Fruit fly (Drosophila melanogaster) whole organism, embryonic: ENCODE results near the gene meigo.

Experiments
- Abd-B ChIP-seq: fragments of 200-800 bp; sonication (Bioruptor generic); optimal IDR thresholded peaks from 2 replicates; lab custom pipeline; 2018; ENCODE audit warnings: missing biosample characterization, mild to moderate bottlenecking, missing genetic modification characterization, moderate library complexity
- CG10274 ChIP-seq: fragments of 200-800 bp; sonication (Bioruptor generic); optimal IDR thresholded peaks from 3 replicates; lab custom pipeline; 2017; ENCODE audit warnings: missing biosample characterization, mild to moderate bottlenecking, missing genetic modification characterization
- CG10321 ChIP-seq: fragments of 200-800 bp; sonication (Bioruptor generic); IDR thresholded peaks from 2 replicates; pipeline ENCODE4 v1.3.6; 2022; ENCODE audit warnings: missing biosample characterization, missing genetic modification characterization
- CG11695 ChIP-seq: fragments of 200-800 bp; sonication (Bioruptor generic); IDR thresholded peaks from 3 replicates; pipeline ENCODE4 v1.3.6; 2022; ENCODE audit warnings: missing biosample characterization, missing genetic modification characterization
- CG11723 ChIP-seq: fragments of 200-800 bp; sonication (Bioruptor generic); optimal IDR thresholded peaks from 2 replicates; lab custom pipeline; 2017; ENCODE audit warnings: missing biosample characterization, mild to moderate bottlenecking, missing genetic modification characterization
- CG12071 ChIP-seq: fragments of 200-800 bp; sonication (Bioruptor generic); optimal IDR thresholded peaks from 3 replicates; lab custom pipeline; 2018; ENCODE audit warnings: missing biosample characterization, mild to moderate bottlenecking, missing genetic modification characterization
- CG12155 ChIP-seq: fragments of 200-800 bp; sonication (Bioruptor generic); optimal IDR thresholded peaks from 3 replicates; lab custom pipeline; 2016; ENCODE audit warnings: missing biosample characterization, missing genetic modification characterization
- CG13775 ChIP-seq: fragments of 200-800 bp; sonication (Bioruptor generic); optimal IDR thresholded peaks from 3 replicates; lab custom pipeline; 2017; ENCODE audit warnings: missing biosample characterization, mild to moderate bottlenecking, missing genetic modification characterization
- CG15601 ChIP-seq: fragments of 200-800 bp; sonication (Bioruptor generic); optimal IDR thresholded peaks from 3 replicates; lab custom pipeline; 2019; ENCODE audit warnings: missing biosample characterization, mild to moderate bottlenecking, missing genetic modification characterization, moderate library complexity
- CG17912 ChIP-seq: fragments of 200-800 bp; sonication (Bioruptor generic); optimal IDR thresholded peaks from 2 replicates; lab custom pipeline; 2018; ENCODE audit warnings: missing biosample characterization, mild to moderate bottlenecking, missing genetic modification characterization
- CG18262 ChIP-seq: fragments of 200-800 bp; optimal IDR thresholded peaks from 3 replicates; lab custom pipeline; 2019; ENCODE audit warnings: missing biosample characterization, mild to moderate bottlenecking, missing genetic modification characterization, moderate library complexity
- CG3163 ChIP-seq: fragments of 200-800 bp; sonication (Bioruptor generic); optimal IDR thresholded peaks from 3 replicates; lab custom pipeline; 2016; ENCODE audit warnings: missing biosample characterization, missing genetic modification characterization
- CG4404 ChIP-seq: fragments of 200-800 bp; sonication (Bioruptor generic); IDR thresholded peaks from 2 replicates; pipeline ENCODE4 v1.3.6; 2022; ENCODE audit warnings: missing biosample characterization, missing genetic modification characterization
- CG4424 ChIP-seq: fragments of 200-800 bp; sonication (Bioruptor generic); optimal IDR thresholded peaks from 3 replicates; lab custom pipeline; 2016; ENCODE audit warnings: missing biosample characterization, missing genetic modification characterization
- CG6654 ChIP-seq: fragments of 200-800 bp; sonication (Bioruptor generic); optimal IDR thresholded peaks from 2 replicates; lab custom pipeline; 2017; ENCODE audit warnings: missing biosample characterization, mild to moderate bottlenecking, missing genetic modification characterization
- CG6791 ChIP-seq: fragments of 200-800 bp; sonication (Bioruptor generic); IDR thresholded peaks from 3 replicates; pipeline ENCODE4 v1.3.6; 2022; ENCODE audit warnings: missing biosample characterization, missing genetic modification characterization; ENCODE audit not compliant: partially characterized antibody
- CG7271 ChIP-seq: fragments of 200-800 bp; sonication (Bioruptor generic); optimal IDR thresholded peaks from 2 replicates; lab custom pipeline; 2018; ENCODE audit warnings: missing biosample characterization, mild to moderate bottlenecking, missing genetic modification characterization, moderate library complexity
- CG8359 ChIP-seq: fragments of 200-800 bp; sonication (Bioruptor generic); optimal IDR thresholded peaks from 2 replicates; lab custom pipeline; 2017; ENCODE audit warnings: missing biosample characterization, mild to moderate bottlenecking, missing genetic modification characterization, borderline replicate concordance
- Deaf1 ChIP-seq: fragments of 200-800 bp; optimal IDR thresholded peaks from 3 replicates; lab custom pipeline; 2019; ENCODE audit warnings: missing biosample characterization, mild to moderate bottlenecking, missing genetic modification characterization, moderate library complexity
- Dip2 ChIP-seq: fragments of 200-800 bp; sonication (Bioruptor generic); IDR thresholded peaks from 2 replicates; pipeline ENCODE4 v1.3.6; 2022; ENCODE audit warnings: missing biosample characterization, missing genetic modification characterization
- E2f2 ChIP-seq: fragments of 200-800 bp; sonication (Bioruptor generic); IDR thresholded peaks from 2 replicates; pipeline ENCODE4 v1.3.6; 2022; ENCODE audit warnings: missing biosample characterization, missing genetic modification characterization
- Fer3 ChIP-seq: fragments of 200-800 bp; sonication (Bioruptor generic); optimal IDR thresholded peaks from 2 replicates; lab custom pipeline; 2018; ENCODE audit warnings: missing biosample characterization, mild to moderate bottlenecking, missing genetic modification characterization, moderate library complexity
- Lhr ChIP-seq: fragments of 200-800 bp; sonication (Bioruptor generic); optimal IDR thresholded peaks from 3 replicates; lab custom pipeline; 2017; ENCODE audit warnings: mild to moderate bottlenecking, missing biosample characterization, missing genetic modification reagents, missing genetic modification characterization
- MTF-1 ChIP-seq: fragments of 200-800 bp; sonication (Bioruptor generic); optimal IDR thresholded peaks from 2 replicates; lab custom pipeline; 2018; ENCODE audit warnings: missing biosample characterization, mild to moderate bottlenecking, missing genetic modification characterization, borderline replicate concordance
- Max ChIP-seq: fragments of 200-800 bp; sonication (Bioruptor generic); optimal IDR thresholded peaks from 2 replicates; lab custom pipeline; 2016; ENCODE audit warnings: missing biosample characterization, mild to moderate bottlenecking, missing genetic modification characterization
- Neu2 ChIP-seq: fragments of 200-800 bp; sonication (Bioruptor generic); optimal IDR thresholded peaks from 3 replicates; lab custom pipeline; 2016; ENCODE audit warnings: missing biosample characterization, missing genetic modification characterization, borderline replicate concordance
- Opbp ChIP-seq: fragments of 200-800 bp; sonication (Bioruptor generic); IDR thresholded peaks from 3 replicates; pipeline ENCODE4 v1.3.6; 2022; ENCODE audit warnings: missing biosample characterization, missing genetic modification characterization; ENCODE audit not compliant: partially characterized antibody
- Pdp1 ChIP-seq, 2 experiments: fragments of 200-800 bp; sonication (Bioruptor generic); optimal IDR thresholded peaks; 3 replicates each; lab custom pipeline; 2016; ENCODE audit warnings: missing biosample characterization in 2 of 2, missing genetic modification characterization in 2 of 2, mild to moderate bottlenecking in 1 of 2, moderate library complexity in 1 of 2
- Sry-δ ChIP-seq: fragments of 200-800 bp; sonication (Bioruptor generic); optimal IDR thresholded peaks from 2 replicates; lab custom pipeline; 2016; ENCODE audit warnings: missing biosample characterization, missing genetic modification characterization
- Tbp ChIP-seq: fragments of >200 bp; optimal IDR thresholded peaks from 2 replicates; lab custom pipeline; 2018; ENCODE audit warnings: missing biosample characterization, missing genetic modification characterization
- ase ChIP-seq: fragments of 200-800 bp; sonication (Bioruptor generic); IDR thresholded peaks from 3 replicates; pipeline ENCODE4 v1.3.6; 2022; ENCODE audit warnings: missing biosample characterization, missing genetic modification characterization
- ci ChIP-seq: fragments of 200-800 bp; sonication (Bioruptor generic); IDR thresholded peaks from 3 replicates; pipeline ENCODE4 v1.3.6; 2022; ENCODE audit warnings: missing biosample characterization, missing genetic modification characterization
- dmrt11E ChIP-seq: fragments of 200-800 bp; sonication (Bioruptor generic); optimal IDR thresholded peaks from 3 replicates; lab custom pipeline; 2018; ENCODE audit warnings: missing biosample characterization, mild to moderate bottlenecking, missing genetic modification characterization, moderate library complexity
- en ChIP-seq: fragments of 200-800 bp; sonication (Bioruptor generic); optimal IDR thresholded peaks from 2 replicates; lab custom pipeline; 2016; ENCODE audit warnings: missing biosample characterization, missing genetic modification characterization
- gro ChIP-seq: fragments of 200-800 bp; sonication (Bioruptor generic); optimal IDR thresholded peaks from 2 replicates; lab custom pipeline; 2016; ENCODE audit warnings: missing biosample characterization, missing genetic modification characterization
- gsb ChIP-seq: fragments of 200-800 bp; sonication (Bioruptor generic); IDR thresholded peaks from 2 replicates; pipeline ENCODE4 v1.3.6; 2022; ENCODE audit warnings: missing biosample characterization, missing genetic modification characterization
- schlank ChIP-seq: fragments of 200-800 bp; sonication (Bioruptor generic); optimal IDR thresholded peaks from 2 replicates; lab custom pipeline; 2018; ENCODE audit warnings: missing biosample characterization, mild to moderate bottlenecking, missing genetic modification characterization
- tll ChIP-seq, 2 experiments: fragments of 200-800 bp in 1 of 2; fragments of >200 bp in 1 of 2; sonication (Bioruptor generic) in 1 of 2; optimal IDR thresholded peaks; 2 replicates each; lab custom pipeline; 2017 to 2019; ENCODE audit warnings: missing biosample characterization in 2 of 2, missing genetic modification characterization in 2 of 2, mild to moderate bottlenecking in 1 of 2, moderate library complexity in 1 of 2
- vvl ChIP-seq: fragments of 200-800 bp; sonication (Bioruptor generic); IDR thresholded peaks from 2 replicates; pipeline ENCODE4 v1.3.6; 2022; ENCODE audit warnings: missing biosample characterization, missing genetic modification characterization
- yki ChIP-seq: fragments of >200 bp; optimal IDR thresholded peaks from 3 replicates; lab custom pipeline; 2018
- zfh1 ChIP-seq: fragments of 200-800 bp; sonication (Bioruptor generic); IDR thresholded peaks from 3 replicates; pipeline ENCODE4 v1.3.6; 2022; ENCODE audit warnings: missing biosample characterization, missing genetic modification characterization

Gene meigo

DNA sequence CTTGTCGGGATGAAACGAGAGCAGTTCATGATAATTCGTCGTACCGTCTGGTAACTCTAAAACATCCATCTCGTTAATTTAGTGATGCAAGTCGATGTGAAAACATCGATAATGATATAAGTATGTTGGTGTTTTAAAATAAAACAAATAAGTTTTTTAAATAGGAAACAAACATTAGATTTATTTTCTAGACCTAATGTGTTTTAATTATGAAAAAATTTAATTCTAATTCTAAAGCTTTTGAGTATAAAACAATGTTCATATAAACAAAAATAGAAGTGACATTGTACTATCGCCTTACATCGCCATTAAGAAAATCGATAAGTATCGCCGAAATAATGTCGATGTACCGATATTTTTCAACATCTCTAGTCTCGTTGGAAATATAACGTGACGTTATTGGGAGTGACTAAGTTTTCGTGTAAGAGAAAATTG, 27.0 kb upstream of the meigo start, which contains the start of gene Rab11 (continued):
- peak; percentile 63 for TF ChIP-seq CG18262 (tag; lab: Kevin White, UChicago)
- TF ChIP-seq CG6791 (GFP tag; lab: Robert Waterston, UW) = peak; percentile 88
- no peak for TF ChIP-seq MTF-1 (GFP tag; lab: Kevin White, UChicago)
- 0 out of 3 replicates have a peak, but pooled peaks have one; percentile 25 for TF ChIP-seq CG11695 (GFP tag; lab: Robert Waterston, UW)
- peak; percentile 34 for TF ChIP-seq Deaf1 (tag; lab: Kevin White, UChicago)
- peak; percentile 91 for TF ChIP-seq Sry-δ
- no peak for TF ChIP-seq CG7271 (tag; lab: Kevin White, UChicago)
- TF ChIP-seq schlank (tag; lab: Kevin White, UChicago) = no peak
- no peak for TF ChIP-seq CG6654 (GFP tag; lab: Kevin White, UChicago)
- no peak for TF ChIP-seq CG4404
- peak in 1 of 2 experiments; percentile 11 for TF ChIP-seq tll (GFP tag; optimal IDR thresholded peaks at IDR 0.05; lab: Kevin White, UChicago)
- TF ChIP-seq CG12155 (GFP tag; lab: Kevin White, UChicago) = peak; percentile 99
- no peak for TF ChIP-seq gro (GFP tag; lab: Kevin White, UChicago)
- TF ChIP-seq Tbp = no peak
- TF ChIP-seq CG8359 = no peak
- TF ChIP-seq Abd-B (GFP tag; lab: Kevin White, UChicago) = peak; percentile 66
- peak; percentile 40 for TF ChIP-seq dmrt11E (tag; lab: Kevin White, UChicago)
- no peak for TF ChIP-seq Fer3 (tag; lab: Kevin White, UChicago)
- TF ChIP-seq CG13775 (GFP tag; lab: Kevin White, UChicago) = peak; percentile 66
- peak; percentile 46 for TF ChIP-seq vvl (GFP tag; lab: Robert Waterston, UW)
- no peak for TF ChIP-seq CG3163 (GFP tag; lab: Kevin White, UChicago)
- no peak for TF ChIP-seq CG10274
- peak; percentile 26 for TF ChIP-seq CG15601 (tag; lab: Kevin White, UChicago)
- TF ChIP-seq Opbp = peak; percentile 80
- peak; percentile 27 for TF ChIP-seq CG4424 (GFP tag; lab: Kevin White, UChicago)
- TF ChIP-seq ci (GFP tag; lab: Robert Waterston, UW) = no peak
- TF ChIP-seq CG10321 (GFP tag; lab: Robert Waterston, UW) = no peak
- no peak for TF ChIP-seq yki (lab: Kevin White, UChicago)
- TF ChIP-seq Lhr (GFP tag; lab: Kevin White, UChicago) = peak; percentile 21
- TF ChIP-seq Max (GFP tag; lab: Kevin White, UChicago) = peak; percentile 71
- TF ChIP-seq ase = no peak
- no peak for TF ChIP-seq en (GFP tag; lab: Kevin White, UChicago)
- no peak for TF ChIP-seq CG12071 (GFP tag; lab: Kevin White, UChicago)
- TF ChIP-seq Pdp1 (GFP tag; optimal IDR thresholded peaks at IDR 0.05; lab: Kevin White, UChicago) = peak; percentile 36 to 44
- TF ChIP-seq CG11723 (GFP tag; lab: Kevin White, UChicago) = no peak
- TF ChIP-seq Dip2 = no peak
- TF ChIP-seq Neu2 = no peak
- peak; percentile 64 for TF ChIP-seq E2f2
- no peak for TF ChIP-seq CG17912 (GFP tag; lab: Kevin White, UChicago)
- no peak for TF ChIP-seq gsb (GFP tag; lab: Robert Waterston, UW)
- TF ChIP-seq zfh1 (GFP tag; lab: Robert Waterston, UW) = 0 out of 3 replicates have a peak, but pooled peaks have one; percentile 35
